Fruit fly (Drosophila melanogaster) whole organism, prepupa: Measurements from ENCODE around the gene CG46396.

Experiments
- CG31627 ChIP-seq: fragments of 200-800 bp; sonication (Bioruptor generic); optimal IDR thresholded peaks from 3 replicates; lab custom pipeline; 2016; ENCODE audit warnings: missing biosample characterization, missing genetic modification characterization
- dac ChIP-seq: fragments of 200-800 bp; sonication (Bioruptor generic); optimal IDR thresholded peaks from 2 replicates; lab custom pipeline; 2017; ENCODE audit warnings: missing biosample characterization, mild to moderate bottlenecking, missing genetic modification characterization
- lz ChIP-seq: fragments of 200-800 bp; sonication (Bioruptor generic); optimal IDR thresholded peaks from 3 replicates; lab custom pipeline; 2016; ENCODE audit warnings: missing biosample characterization, missing genetic modification characterization
- vri ChIP-seq: fragments of 200-800 bp; sonication (Bioruptor generic); optimal IDR thresholded peaks from 3 replicates; lab custom pipeline; 2016; ENCODE audit warnings: missing biosample characterization, mild to moderate bottlenecking, missing genetic modification characterization

DNA sequence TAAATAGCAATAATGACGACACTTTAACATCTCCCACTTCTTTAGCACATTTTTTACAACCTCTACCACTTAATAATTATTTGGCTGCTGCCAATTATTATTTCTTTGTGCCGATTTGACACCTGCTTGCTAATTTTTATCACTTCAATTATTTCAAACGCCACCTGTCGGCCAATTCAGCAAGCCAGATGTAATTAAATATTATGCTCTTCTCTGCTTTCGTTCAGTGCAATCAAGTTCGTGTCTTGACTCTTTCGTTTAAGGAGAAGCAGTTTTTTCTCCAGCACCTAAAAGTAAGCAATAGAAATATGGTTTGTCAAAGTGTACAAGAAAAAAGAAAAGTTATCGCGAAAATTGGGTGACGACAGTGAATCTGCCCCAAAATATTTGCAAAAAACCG is 49.4 kb upstream of the CG46396 start:
- no peak for TF ChIP-seq lz (GFP tag; lab: Kevin White, UChicago)
- TF ChIP-seq dac (GFP tag; lab: Kevin White, UChicago): no peak
- TF ChIP-seq vri (GFP tag; lab: Kevin White, UChicago): no peak
- TF ChIP-seq CG31627 (GFP tag; lab: Kevin White, UChicago): no peak
